Worm (Caenorhabditis elegans): ENCODE data around the gene frk-1.

- TF ChIP-seq mdl-1 (tag; optimal IDR thresholded peaks at IDR 0.05) = no peak
- no peak for TF ChIP-seq lin-13 (GFP tag; optimal IDR thresholded peaks at IDR 0.05)
- TF ChIP-seq C34F6.9 (tag; optimal IDR thresholded peaks at IDR 0.05) = no peak
- no peak for TF ChIP-seq alr-1 (tag; optimal IDR thresholded peaks at IDR 0.05)
- no peak for TF ChIP-seq nhr-77 (tag; optimal IDR thresholded peaks at IDR 0.05)
These were observed at the start of gene frk-1 for ce11 chrIV:10042881-10043280.

Data from whole organism, L2 larva.